Fruit fly (Drosophila melanogaster) whole organism, adult: ENCODE results near the gene ND-B14.5B.
A peak's percentile ranks its signal among the peaks of the same experiment; 100 is the strongest.

Experiments
- CG11617 ChIP-seq: fragments of 200-800 bp; sonication (Bioruptor generic); optimal IDR thresholded peaks from 2 replicates; lab custom pipeline; 2017; ENCODE audit warnings: mild to moderate bottlenecking, missing biosample characterization, missing genetic modification reagents, missing genetic modification characterization
- CG12768 ChIP-seq: fragments of 200-800 bp; sonication (Bioruptor generic); optimal IDR thresholded peaks from 2 replicates; lab custom pipeline; 2017; ENCODE audit warnings: missing biosample characterization, missing genetic modification characterization, mild to moderate bottlenecking, moderate library complexity, missing genetic modification reagents
- CG14711 ChIP-seq: fragments of 200-800 bp; sonication (Bioruptor generic); optimal IDR thresholded peaks from 2 replicates; lab custom pipeline; 2018; ENCODE audit warnings: missing biosample characterization, mild to moderate bottlenecking, missing genetic modification characterization, moderate library complexity
- CG1620 ChIP-seq: fragments of 200-800 bp; sonication (Bioruptor generic); optimal IDR thresholded peaks from 2 replicates; lab custom pipeline; 2016; ENCODE audit warnings: missing biosample characterization, missing genetic modification characterization
- CG33017 ChIP-seq: fragments of 200-800 bp; sonication (Bioruptor generic); optimal IDR thresholded peaks from 2 replicates; lab custom pipeline; 2018; ENCODE audit warnings: missing biosample characterization, mild to moderate bottlenecking, missing genetic modification characterization, moderate library complexity
- CG5204 ChIP-seq: fragments of 200-800 bp; sonication (Bioruptor generic); optimal IDR thresholded peaks from 2 replicates; lab custom pipeline; 2016; ENCODE audit warnings: missing biosample characterization, missing genetic modification characterization
- CG7045 ChIP-seq: fragments of 200-800 bp; sonication (Bioruptor generic); optimal IDR thresholded peaks from 2 replicates; lab custom pipeline; 2017; ENCODE audit warnings: missing biosample characterization, mild to moderate bottlenecking, missing genetic modification characterization
- CG7101 ChIP-seq: fragments of 200-800 bp; sonication (Bioruptor generic); optimal IDR thresholded peaks from 2 replicates; lab custom pipeline; 2018; ENCODE audit warnings: missing biosample characterization, mild to moderate bottlenecking, missing genetic modification characterization, moderate library complexity
- Clk ChIP-seq: fragments of 200-800 bp; sonication (Bioruptor generic); optimal IDR thresholded peaks from 2 replicates; lab custom pipeline; 2017; ENCODE audit warnings: missing biosample characterization, missing genetic modification characterization
- Crg-1 ChIP-seq: fragments of 200-800 bp; sonication (Bioruptor generic); optimal IDR thresholded peaks from 2 replicates; lab custom pipeline; 2016; ENCODE audit warnings: missing biosample characterization, missing genetic modification characterization
- Mnt ChIP-seq: fragments of 200-800 bp; sonication (Bioruptor generic); optimal IDR thresholded peaks from 2 replicates; lab custom pipeline; 2016; ENCODE audit warnings: missing biosample characterization, mild to moderate bottlenecking, missing genetic modification characterization
- bab1 ChIP-seq: fragments of 200-800 bp; sonication (Bioruptor generic); optimal IDR thresholded peaks from 3 replicates; lab custom pipeline; 2019; ENCODE audit warnings: missing biosample characterization, mild to moderate bottlenecking, missing genetic modification characterization, moderate library complexity
- cic ChIP-seq: fragments of 200-800 bp; sonication (Bioruptor generic); optimal IDR thresholded peaks from 2 replicates; lab custom pipeline; 2017; ENCODE audit warnings: missing biosample characterization, mild to moderate bottlenecking, missing genetic modification characterization, moderate library complexity
- cnc ChIP-seq, 2 experiments: fragments of >200 bp; optimal IDR thresholded peaks; 2 replicates each; lab custom pipeline; 2017
- kay ChIP-seq: fragments of 200-800 bp; sonication (Bioruptor generic); peaks from one replicate; lab custom pipeline; 2016; ENCODE audit warnings: missing biosample characterization, missing genetic modification characterization, borderline replicate concordance
- ovo ChIP-seq: fragments of 200-800 bp; sonication (Bioruptor generic); optimal IDR thresholded peaks from 2 replicates; lab custom pipeline; 2016; ENCODE audit warnings: missing biosample characterization, missing genetic modification characterization
- pad ChIP-seq: fragments of 200-800 bp; sonication (Bioruptor generic); optimal IDR thresholded peaks from 3 replicates; lab custom pipeline; 2017; ENCODE audit warnings: missing biosample characterization, missing genetic modification characterization, mild to moderate bottlenecking, moderate library complexity, missing genetic modification reagents
- tj ChIP-seq: fragments of 200-800 bp; sonication (Bioruptor generic); optimal IDR thresholded peaks from 3 replicates; lab custom pipeline; 2017; ENCODE audit warnings: missing biosample characterization, mild to moderate bottlenecking, missing genetic modification characterization, moderate library complexity
- toe ChIP-seq: fragments of 200-800 bp; sonication (Bioruptor generic); optimal IDR thresholded peaks from 2 replicates; lab custom pipeline; 2016; ENCODE audit warnings: missing biosample characterization, missing genetic modification characterization

The ND-B14.5B gene

dm6 chr2L:3148959-3149591 lies 3.4 kb upstream of the ND-B14.5B start:
- TF ChIP-seq cic (GFP tag; lab: Kevin White, UChicago) (no peak), toe (GFP tag; lab: Kevin White, UChicago) (no peak), CG14711 (tag; lab: Kevin White, UChicago) (no peak), CG1620 (GFP tag; lab: Kevin White, UChicago) (no peak), bab1 (no peak), Clk (GFP tag; lab: Kevin White, UChicago) (no peak), CG11617 (GFP tag; lab: Kevin White, UChicago) (no peak), CG7045 (GFP tag; lab: Kevin White, UChicago) (no peak), CG7101 (tag; lab: Kevin White, UChicago) (no peak), kay (GFP tag; lab: Kevin White, UChicago) (no peak), tj (no peak)

DNA sequence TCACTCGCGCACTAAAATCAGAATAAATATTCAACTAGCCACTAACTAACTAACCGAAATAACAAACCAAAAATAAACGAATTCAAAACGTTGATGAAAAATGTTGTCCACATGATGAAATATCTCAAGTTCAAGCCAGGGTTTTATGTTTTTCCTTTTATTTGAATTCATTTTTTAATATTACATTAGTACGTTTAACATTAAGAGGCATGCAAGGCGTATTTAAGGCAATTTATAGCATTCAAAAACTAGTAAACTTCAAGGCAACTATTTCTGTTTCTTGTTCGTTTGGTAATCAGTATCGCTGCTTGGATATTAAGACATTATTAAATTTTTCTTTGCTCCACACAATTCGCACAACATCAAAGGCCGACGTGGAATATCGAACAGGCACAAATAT lies 249 bp upstream of the ND-B14.5B start:
- TF ChIP-seq CG1620 (GFP tag; lab: Kevin White, UChicago): no peak
- peak; percentile 83 for TF ChIP-seq kay (GFP tag; lab: Kevin White, UChicago)
- TF ChIP-seq pad: no peak
- TF ChIP-seq Mnt (GFP tag; lab: Kevin White, UChicago): no peak

DNA sequence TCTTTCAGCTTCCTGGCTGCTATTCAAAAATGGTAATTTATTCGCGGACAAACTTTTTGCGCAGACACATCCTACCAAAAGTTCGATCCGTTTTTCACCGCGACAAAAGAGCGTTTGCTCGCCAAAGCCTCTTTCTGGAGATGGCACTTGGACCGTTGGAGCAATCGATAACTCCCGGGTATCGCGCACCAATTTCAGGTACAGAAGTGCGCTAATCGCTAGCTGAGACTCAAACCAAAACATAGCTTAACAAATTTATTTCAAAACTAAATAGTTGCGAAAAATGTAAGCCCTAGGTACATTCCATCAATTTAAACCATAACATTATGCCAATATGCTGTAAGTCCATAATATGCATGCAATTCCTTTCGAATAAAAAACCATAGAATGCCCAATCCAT lies 939 bp downstream of the ND-B14.5B start, which contains the start of gene toc:
Gene toc, minus strand, starts transcription at position 78 of the 400 bp plus-strand sequence.
- no peak for TF ChIP-seq Mnt (GFP tag; lab: Kevin White, UChicago)
- TF ChIP-seq ovo (GFP tag; lab: Kevin White, UChicago): no peak
- TF ChIP-seq tj: no peak
- peak; percentile 39 for TF ChIP-seq bab1
- TF ChIP-seq cic (GFP tag; lab: Kevin White, UChicago): peak; percentile 20

- TF ChIP-seq Mnt (GFP tag; lab: Kevin White, UChicago) (no peak), pad (peak; percentile 60)
These were observed 1.7 kb downstream of the ND-B14.5B start for dm6 chr2L:3143908-3144307.

DNA sequence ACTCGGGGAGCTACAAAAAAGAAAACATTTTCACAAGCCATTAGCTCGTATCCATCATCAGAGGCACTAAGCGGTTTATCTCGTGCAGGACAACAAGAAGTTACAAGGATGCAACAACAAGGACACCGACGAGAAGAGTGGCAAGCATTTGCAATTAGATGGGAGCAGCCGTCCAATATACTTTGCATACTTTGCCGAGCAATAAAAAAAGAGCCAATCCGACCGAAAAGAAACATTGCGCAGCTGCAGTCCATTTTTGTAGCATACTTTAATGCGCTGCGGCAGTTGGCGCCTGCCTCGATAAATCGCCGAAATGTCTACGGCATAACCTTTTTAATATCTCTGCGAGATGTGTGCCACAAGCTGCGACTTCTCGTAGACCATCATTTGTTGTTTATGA lies 14.0 kb downstream of the ND-B14.5B start:
- TF ChIP-seq CG11617 (GFP tag; lab: Kevin White, UChicago) (no peak), CG33017 (tag; lab: Kevin White, UChicago) (no peak), CG14711 (tag; lab: Kevin White, UChicago) (no peak)

DNA sequence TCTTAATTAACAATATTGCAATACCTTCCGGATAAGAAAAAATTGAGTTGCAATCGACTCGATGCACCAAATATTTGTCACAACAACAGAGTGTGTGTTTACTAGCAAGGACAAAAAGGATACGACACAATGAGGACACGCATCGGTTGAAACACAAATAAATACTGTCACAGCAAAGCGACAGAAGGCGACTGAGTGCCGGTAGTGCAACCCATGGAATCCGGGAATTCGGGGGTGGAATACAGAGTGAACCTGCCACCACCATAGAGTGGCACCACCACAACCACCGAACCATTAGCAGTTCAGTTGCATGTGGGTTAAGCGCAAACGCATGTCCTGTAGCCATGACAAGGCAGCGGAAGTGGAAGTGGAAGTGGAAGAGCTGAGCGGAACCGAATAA lies 15.2 kb downstream of the ND-B14.5B start:
- TF ChIP-seq pad: no peak

DNA sequence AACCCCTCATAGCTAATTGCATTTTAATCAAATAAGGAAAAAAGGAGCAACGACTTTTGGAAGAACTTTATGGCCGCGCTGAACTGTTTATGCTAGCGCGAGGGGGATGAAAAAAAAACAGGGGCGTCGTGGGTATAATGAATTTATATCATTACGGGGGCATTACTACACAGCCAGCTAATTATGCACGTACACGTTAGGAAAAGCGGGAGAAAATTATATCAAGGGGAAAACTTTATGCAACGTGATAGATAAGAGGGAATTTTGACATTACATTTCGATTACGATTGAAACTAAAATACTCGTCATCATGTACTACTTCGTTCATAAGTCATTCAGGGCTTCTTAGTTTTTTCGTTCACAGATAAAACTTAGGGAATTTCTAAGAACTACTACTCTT lies 17.3 kb downstream of the ND-B14.5B start, which contains the start of gene CG15403:
Gene CG15403, plus strand, starts transcription at position 301 of the 400 bp plus-strand sequence.
- TF ChIP-seq pad (no peak), Crg-1 (GFP tag; lab: Kevin White, UChicago) (no peak), CG1620 (GFP tag; lab: Kevin White, UChicago) (no peak), CG33017 (tag; lab: Kevin White, UChicago) (no peak), CG5204 (GFP tag; lab: Kevin White, UChicago) (no peak), cnc (optimal IDR thresholded peaks at IDR 0.05; lab: Kevin White, UChicago) (no peak), CG7101 (tag; lab: Kevin White, UChicago) (no peak)

dm6 chr2L:3127813-3128212 lies 17.8 kb downstream of the ND-B14.5B start:
- TF ChIP-seq Crg-1 (GFP tag; lab: Kevin White, UChicago) (no peak), cic (GFP tag; lab: Kevin White, UChicago) (no peak), toe (GFP tag; lab: Kevin White, UChicago) (no peak), kay (GFP tag; lab: Kevin White, UChicago) (no peak), Clk (GFP tag; lab: Kevin White, UChicago) (no peak), CG14711 (tag; lab: Kevin White, UChicago) (no peak), tj (no peak), CG12768 (GFP tag; lab: Kevin White, UChicago) (no peak), CG5204 (GFP tag; lab: Kevin White, UChicago) (no peak), pad (no peak), ovo (GFP tag; lab: Kevin White, UChicago) (no peak), CG7101 (tag; lab: Kevin White, UChicago) (no peak), CG33017 (tag; lab: Kevin White, UChicago) (no peak), CG1620 (GFP tag; lab: Kevin White, UChicago) (no peak), CG11617 (GFP tag; lab: Kevin White, UChicago) (no peak), cnc (optimal IDR thresholded peaks at IDR 0.05; lab: Kevin White, UChicago) (no peak), CG7045 (GFP tag; lab: Kevin White, UChicago) (no peak), Mnt (GFP tag; lab: Kevin White, UChicago) (no peak), bab1 (no peak)
